Worm (Caenorhabditis elegans) whole organism, L3 larva: Measurements from ENCODE around the gene swan-2.
A peak's percentile ranks its signal among the peaks of the same experiment; 100 is the strongest.

Experiments
- R02D3.7 ChIP-seq: fragments of 150-350 bp; optimal IDR thresholded peaks from 2 replicates; lab custom pipeline; 2014; ENCODE audit warnings: missing biosample characterization, missing genetic modification characterization
- ZK546.5 ChIP-seq: sonication (generic microtip); optimal IDR thresholded peaks from 2 replicates; lab custom pipeline; 2017; ENCODE audit warnings: missing biosample characterization, missing genetic modification characterization
- aly-2 ChIP-seq: fragments of 150-350 bp; optimal IDR thresholded peaks from 2 replicates; lab custom pipeline; 2014; ENCODE audit warnings: missing biosample characterization, missing genetic modification characterization
- ama-1 ChIP-seq: fragments of 150-350 bp; optimal IDR thresholded peaks from 2 replicates; lab custom pipeline; 2018
- ceh-28 ChIP-seq: fragments of 150-350 bp; optimal IDR thresholded peaks from 2 replicates; lab custom pipeline; 2014; ENCODE audit warnings: missing biosample characterization, missing genetic modification reagents, missing genetic modification characterization
- ceh-82 ChIP-seq: fragments of 150-350 bp; optimal IDR thresholded peaks from 2 replicates; lab custom pipeline; 2014; ENCODE audit warnings: missing biosample characterization, missing genetic modification characterization
- ceh-9 ChIP-seq: sonication (generic microtip); optimal IDR thresholded peaks from 2 replicates; lab custom pipeline; 2018; ENCODE audit warnings: missing biosample characterization, missing genetic modification characterization
- daf-12 ChIP-seq: fragments of 150-350 bp; optimal IDR thresholded peaks from 2 replicates; lab custom pipeline; 2014; ENCODE audit warnings: missing biosample characterization, missing genetic modification reagents, missing genetic modification characterization
- elt-1 ChIP-seq: fragments of 150-350 bp; optimal IDR thresholded peaks from 2 replicates; lab custom pipeline; 2014; ENCODE audit warnings: missing biosample characterization, missing genetic modification characterization
- elt-2 ChIP-seq: sonication (generic microtip); optimal IDR thresholded peaks from 2 replicates; lab custom pipeline; 2016; ENCODE audit warnings: missing genetic modification reagents, mild to moderate bottlenecking, missing genetic modification characterization, missing compliant biosample characterization
- elt-3 ChIP-seq, 3 experiments: fragments of 150-350 bp in 1 of 3; sonication (generic microtip) in 2 of 3; optimal IDR thresholded peaks; 2 replicates in 2 of 3; 4 replicates in 1 of 3; lab custom pipeline; 2014 to 2017; ENCODE audit warnings: missing biosample characterization in 3 of 3, missing genetic modification characterization in 3 of 3
- fkh-10 ChIP-seq: sonication (generic microtip); optimal IDR thresholded peaks from 2 replicates; lab custom pipeline; 2017; ENCODE audit warnings: missing biosample characterization, missing genetic modification reagents, missing genetic modification characterization
- fos-1 ChIP-seq: fragments of 150-350 bp; optimal IDR thresholded peaks from 2 replicates; lab custom pipeline; 2014; ENCODE audit warnings: missing biosample characterization, missing genetic modification characterization
- hmg-11 ChIP-seq: sonication (generic microtip); optimal IDR thresholded peaks from 2 replicates; lab custom pipeline; 2016; ENCODE audit warnings: missing genetic modification characterization, missing compliant biosample characterization
- lin-15B ChIP-seq: fragments of 150-350 bp; optimal IDR thresholded peaks from 2 replicates; lab custom pipeline; 2014; ENCODE audit warnings: missing biosample characterization, missing genetic modification characterization
- lsy-12 ChIP-seq: sonication (generic microtip); optimal IDR thresholded peaks from 2 replicates; lab custom pipeline; 2016; ENCODE audit warnings: mild to moderate bottlenecking, missing genetic modification characterization, missing compliant biosample characterization
- mdl-1 ChIP-seq: fragments of 150-350 bp; optimal IDR thresholded peaks from 2 replicates; lab custom pipeline; 2014; ENCODE audit warnings: missing biosample characterization, missing genetic modification characterization
- mml-1 ChIP-seq: fragments of 150-350 bp; sonication (generic microtip); optimal IDR thresholded peaks from 3 replicates; lab custom pipeline; 2014; ENCODE audit warnings: missing biosample characterization, missing genetic modification characterization
- nfya-1 ChIP-seq: sonication (generic microtip); optimal IDR thresholded peaks from 2 replicates; lab custom pipeline; 2017; ENCODE audit warnings: missing genetic modification characterization, mild to moderate bottlenecking, missing compliant biosample characterization, antibody characterized with exemption, moderate library complexity; ENCODE audit not compliant: insufficient read depth
- nhr-11 ChIP-seq: fragments of 150-350 bp; optimal IDR thresholded peaks from 2 replicates; lab custom pipeline; 2014; ENCODE audit warnings: missing biosample characterization, missing genetic modification characterization
- nhr-23 ChIP-seq: fragments of 150-350 bp; optimal IDR thresholded peaks from 2 replicates; lab custom pipeline; 2014; ENCODE audit warnings: missing biosample characterization, missing genetic modification reagents, missing genetic modification characterization
- nhr-237 ChIP-seq: fragments of 150-350 bp; optimal IDR thresholded peaks from 2 replicates; lab custom pipeline; 2014; ENCODE audit warnings: missing biosample characterization, missing genetic modification characterization
- nhr-25 ChIP-seq: sonication (generic microtip); optimal IDR thresholded peaks from 2 replicates; lab custom pipeline; 2017; ENCODE audit warnings: missing biosample characterization, missing genetic modification characterization
- nhr-28 ChIP-seq: fragments of 150-350 bp; optimal IDR thresholded peaks from 2 replicates; lab custom pipeline; 2014; ENCODE audit warnings: missing biosample characterization, missing genetic modification characterization
- nhr-67 ChIP-seq: fragments of 150-350 bp; optimal IDR thresholded peaks from 2 replicates; lab custom pipeline; 2014; ENCODE audit warnings: missing biosample characterization, missing genetic modification characterization
- nhr-76 ChIP-seq: fragments of 150-350 bp; sonication (generic microtip); optimal IDR thresholded peaks from 5 replicates; lab custom pipeline; 2014; ENCODE audit warnings: missing biosample characterization, missing genetic modification characterization
- nhr-77 ChIP-seq: fragments of 150-350 bp; optimal IDR thresholded peaks from 2 replicates; lab custom pipeline; 2014; ENCODE audit warnings: missing biosample characterization, missing genetic modification characterization
- pha-4 ChIP-seq: fragments of 150-350 bp; optimal IDR thresholded peaks from 2 replicates; lab custom pipeline; 2014; ENCODE audit warnings: missing biosample characterization, missing genetic modification reagents, missing genetic modification characterization
- pqm-1 ChIP-seq: fragments of 150-350 bp; optimal IDR thresholded peaks from 2 replicates; lab custom pipeline; 2017; ENCODE audit warnings: missing biosample characterization, missing genetic modification characterization, inconsistent platforms
- sea-2 ChIP-seq: fragments of 150-350 bp; sonication (generic microtip); optimal IDR thresholded peaks from 4 replicates; lab custom pipeline; 2014; ENCODE audit warnings: missing biosample characterization, missing genetic modification reagents, missing genetic modification characterization
- skn-1 ChIP-seq: fragments of 150-350 bp; optimal IDR thresholded peaks from 2 replicates; lab custom pipeline; 2014; ENCODE audit warnings: missing biosample characterization, missing genetic modification characterization
- snpc-4 ChIP-seq: fragments of 150-350 bp; optimal IDR thresholded peaks from 2 replicates; lab custom pipeline; 2014; ENCODE audit warnings: missing biosample characterization, missing genetic modification characterization
- tbx-2 ChIP-seq: sonication (generic microtip); optimal IDR thresholded peaks from 2 replicates; lab custom pipeline; 2016; ENCODE audit warnings: mild to moderate bottlenecking, missing genetic modification characterization, missing compliant biosample characterization
- unc-39 ChIP-seq: sonication (generic microtip); optimal IDR thresholded peaks from 4 replicates; lab custom pipeline; 2017; ENCODE audit warnings: missing biosample characterization, missing genetic modification characterization
- unc-62 ChIP-seq: fragments of 150-350 bp; sonication (generic microtip); optimal IDR thresholded peaks from 4 replicates; lab custom pipeline; 2014; ENCODE audit warnings: missing biosample characterization, missing genetic modification reagents, missing genetic modification characterization
- ztf-11 ChIP-seq: fragments of 150-350 bp; optimal IDR thresholded peaks from 2 replicates; lab custom pipeline; 2014; ENCODE audit warnings: missing biosample characterization, missing genetic modification characterization
- ztf-4 ChIP-seq: fragments of 150-350 bp; optimal IDR thresholded peaks from 2 replicates; lab custom pipeline; 2014; ENCODE audit warnings: missing biosample characterization, missing genetic modification characterization

swan-2 gene

DNA sequence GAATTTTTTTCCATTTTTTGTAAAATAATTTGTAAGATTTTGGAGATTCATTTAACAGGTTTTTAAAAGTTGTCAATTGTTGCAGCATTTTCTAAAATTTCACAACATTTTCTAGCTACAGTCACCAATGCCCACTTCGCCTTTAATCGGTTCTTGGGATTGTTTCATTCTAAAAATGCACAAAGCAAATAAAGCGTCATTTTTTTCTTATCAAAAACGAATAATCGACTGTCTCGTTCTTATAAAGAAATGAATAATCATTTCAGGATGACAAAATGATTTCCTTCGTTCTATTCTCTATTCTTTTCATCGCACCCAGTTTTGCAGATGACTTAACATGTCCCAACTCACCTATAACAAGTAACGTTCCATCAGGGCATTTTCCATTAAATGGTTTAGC is 28.6 kb downstream of the swan-2 start, which contains the start of gene F53C11.1:
Gene F53C11.1 (plus strand): TSS at position 268 of the 400 bp plus-strand sequence.
- TF ChIP-seq mdl-1 (tag; lab: Kevin White, UChicago) = no peak
- TF ChIP-seq pqm-1 (tag; lab: Kevin White, UChicago) = peak; percentile 73
- no peak for TF ChIP-seq fos-1 (tag; lab: Kevin White, UChicago)
- TF ChIP-seq R02D3.7 = no peak
- peak; percentile 28 for TF ChIP-seq elt-2 (tag; lab: Kevin White, UChicago)
- TF ChIP-seq, all 47 proteins: peak for 2

DNA sequence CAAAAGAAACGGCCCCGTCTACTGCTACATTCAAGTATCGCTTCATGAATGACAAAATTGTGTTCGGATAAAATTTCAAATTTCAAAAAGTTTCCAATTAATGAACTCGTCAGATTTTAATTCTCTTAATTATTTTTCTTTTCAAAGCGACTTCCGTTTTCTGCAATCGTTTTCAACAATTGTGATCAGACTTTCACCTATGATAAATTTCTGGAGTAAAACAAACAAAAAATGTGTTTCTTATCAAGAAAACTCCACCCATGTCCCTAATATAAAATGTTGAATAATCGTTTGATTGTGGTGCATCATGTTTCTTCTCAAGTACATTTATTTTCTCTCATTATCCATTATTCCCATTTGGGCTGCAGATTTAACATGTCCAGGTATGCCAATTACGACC is 32.9 kb downstream of the swan-2 start, which contains the start of gene F20G2.5:
Gene F20G2.5 (plus strand): TSS at position 301 of the 400 bp plus-strand sequence.
- TF ChIP-seq nhr-77 (tag; lab: Kevin White, UChicago) (no peak), elt-2 (tag; lab: Kevin White, UChicago) (peak; percentile 40), pqm-1 (tag; lab: Kevin White, UChicago) (peak; percentile 40)

DNA sequence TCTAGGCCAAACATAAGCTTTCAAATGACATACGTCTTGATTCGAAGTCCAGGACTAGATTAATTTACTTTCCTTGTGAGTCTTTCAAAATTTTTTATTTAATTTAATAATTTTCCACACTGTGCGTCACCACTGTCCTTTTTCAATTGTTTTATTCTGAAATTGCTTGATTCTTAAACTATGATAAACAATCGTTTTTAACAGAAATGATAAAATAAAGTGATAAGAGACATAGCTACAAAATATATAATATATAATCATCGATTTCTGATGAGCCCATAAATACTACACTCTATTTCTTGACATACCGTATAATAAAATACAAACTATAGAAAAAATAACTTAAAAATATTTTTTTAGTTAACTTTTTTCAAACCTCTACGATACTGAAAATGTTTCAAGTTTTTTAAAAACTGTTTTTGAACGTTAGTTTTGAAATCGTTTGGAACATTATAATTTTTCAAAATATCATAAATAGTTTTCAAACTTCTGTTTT is 35.1 kb downstream of the swan-2 start, which contains the start of gene nas-24:
Gene nas-24 (plus strand): TSS at position 446 of the 496 bp plus-strand sequence.
- TF ChIP-seq elt-2 (tag; lab: Kevin White, UChicago) (peak; percentile 51), pqm-1 (tag; lab: Kevin White, UChicago) (peak; percentile 85), ZK546.5 (tag; lab: Kevin White, UChicago) (no peak), elt-3 (tag; optimal IDR thresholded peaks at IDR 0.05; lab: Kevin White, UChicago) (no peak)

DNA sequence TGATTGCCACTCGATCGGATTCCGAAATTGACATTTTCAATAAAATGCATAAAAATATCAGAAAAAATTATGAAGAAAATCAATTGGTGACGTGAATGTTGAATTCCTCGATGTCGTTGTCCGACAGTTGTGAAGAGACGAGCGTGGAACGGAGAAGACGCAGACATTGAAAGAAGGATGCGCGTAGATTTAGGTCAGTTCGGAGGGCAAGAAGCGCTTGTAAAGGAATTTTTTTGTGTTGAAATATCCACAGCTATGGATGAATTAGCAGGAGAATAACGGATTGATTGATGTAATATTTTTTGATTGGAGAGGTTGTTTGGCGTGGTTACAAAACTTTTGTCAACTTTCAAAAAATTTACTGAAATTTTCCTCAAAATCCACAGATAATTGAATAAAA is 35.7 kb downstream of the swan-2 start, which contains the start of gene F20G2.3:
Gene F20G2.3 (minus strand): TSS at position 101 of the 400 bp plus-strand sequence.
- TF ChIP-seq nhr-23 (tag; lab: Kevin White, UChicago) (peak; percentile 63), lin-15B (no peak)

DNA sequence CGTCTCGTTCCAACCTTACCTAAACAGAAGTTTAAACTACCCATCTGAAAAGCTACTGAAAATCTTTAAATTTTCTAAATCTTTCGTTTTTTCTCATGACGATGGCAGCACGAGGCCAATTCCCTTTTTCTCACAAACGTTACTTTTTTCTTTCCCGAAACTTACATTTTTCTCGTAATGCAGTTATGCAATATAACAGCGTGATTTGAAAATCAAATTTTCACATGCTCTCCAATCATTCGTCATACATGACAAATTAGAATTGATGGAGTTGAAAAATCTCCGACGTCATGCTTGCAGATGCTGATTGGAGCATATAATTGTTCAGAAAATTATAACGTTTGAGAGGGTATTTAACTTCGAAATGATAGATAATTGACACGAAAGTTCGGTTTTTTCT is 40.4 kb downstream of the swan-2 start:
- TF ChIP-seq nhr-67 (no peak), nhr-11 (peak; percentile 18)

DNA sequence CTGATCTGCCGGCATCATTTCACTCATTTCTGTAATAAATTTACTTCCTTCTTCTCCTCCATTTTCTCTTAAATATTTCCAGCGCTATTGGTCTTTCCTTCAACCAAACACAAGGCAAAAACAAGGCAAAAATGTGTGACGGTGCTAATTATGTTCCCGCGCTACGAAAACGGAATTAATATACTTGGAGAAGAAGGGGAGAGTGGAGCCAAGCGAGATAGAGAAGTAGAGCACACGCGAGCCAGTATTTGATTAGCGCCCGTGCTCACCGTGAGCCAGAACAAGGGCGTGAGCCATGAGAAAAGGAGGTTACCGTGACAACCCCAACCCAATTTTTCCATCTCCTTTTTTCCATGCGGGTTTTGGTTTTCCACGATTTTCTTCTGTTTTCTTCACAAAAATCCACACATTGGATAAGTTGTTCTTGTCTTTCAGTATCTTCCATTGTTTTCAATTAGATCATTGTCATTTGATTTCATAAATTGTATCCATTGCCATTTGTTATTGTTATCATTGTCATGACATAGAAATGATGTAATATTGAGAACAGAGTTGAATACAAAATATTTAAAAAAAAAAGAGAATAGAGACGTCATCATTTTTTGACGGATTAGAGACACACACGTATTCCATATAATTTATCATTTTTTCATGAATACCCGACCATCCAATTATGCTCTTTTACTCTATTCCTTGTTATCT is 41.5 kb downstream of the swan-2 start, which contains the start of gene F20G2.6:
Gene F20G2.6 (plus strand): TSS at position 652 of the 702 bp plus-strand sequence.
- TF ChIP-seq lin-15B (no peak), daf-12 (tag; lab: Kevin White, UChicago) (no peak), ceh-28 (tag; lab: Kevin White, UChicago) (no peak), R02D3.7 (no peak), tbx-2 (tag; lab: Kevin White, UChicago) (no peak), elt-2 (tag; lab: Kevin White, UChicago) (no peak), skn-1 (tag; lab: Kevin White, UChicago) (no peak), snpc-4 (tag; lab: Kevin White, UChicago) (no peak), nhr-28 (tag; lab: Kevin White, UChicago) (no peak), hmg-11 (no peak), nhr-67 (no peak), ztf-4 (no peak), ceh-82 (tag; lab: Kevin White, UChicago) (no peak)

DNA sequence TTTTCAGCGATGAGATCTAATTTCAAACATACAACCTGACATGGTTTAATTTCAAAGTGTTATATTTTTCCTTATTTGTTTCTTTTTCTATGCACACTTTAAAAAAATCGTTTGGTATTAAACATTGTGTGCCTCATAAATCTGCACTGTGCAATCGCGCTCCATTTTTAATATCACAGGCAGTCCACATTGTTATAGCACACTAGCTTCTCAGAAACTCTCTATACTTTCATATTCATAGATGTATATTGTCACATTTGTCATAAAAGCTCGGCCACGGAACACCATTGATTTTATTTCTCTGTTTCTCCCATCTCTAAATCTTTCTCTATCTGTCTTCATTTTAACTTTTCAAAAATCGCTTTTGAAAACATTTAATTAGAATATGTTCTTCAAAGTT is 46.7 kb downstream of the swan-2 start:
- TF ChIP-seq ama-1 (lab: Kevin White, UChicago) = no peak
- TF ChIP-seq nhr-25 = no peak
- no peak for TF ChIP-seq fos-1 (tag; lab: Kevin White, UChicago)
- TF ChIP-seq elt-1 (tag; lab: Kevin White, UChicago) = no peak
- TF ChIP-seq skn-1 (tag; lab: Kevin White, UChicago) = no peak
- TF ChIP-seq aly-2 = no peak
- TF ChIP-seq lsy-12 = no peak
- no peak for TF ChIP-seq hmg-11
- TF ChIP-seq sea-2 = no peak
- no peak for TF ChIP-seq nhr-67
- peak; percentile 56 for TF ChIP-seq snpc-4 (tag; lab: Kevin White, UChicago)
- no peak for TF ChIP-seq ztf-11 (tag; lab: Kevin White, UChicago)
- TF ChIP-seq unc-39 (tag; lab: Kevin White, UChicago) = no peak
- TF ChIP-seq nhr-28 (tag; lab: Kevin White, UChicago) = no peak
- TF ChIP-seq ceh-28 (tag; lab: Kevin White, UChicago) = no peak
- TF ChIP-seq nfya-1 (tag; lab: Kevin White, UChicago) = peak; percentile 29
- no peak for TF ChIP-seq fkh-10
- no peak for TF ChIP-seq tbx-2 (tag; lab: Kevin White, UChicago)
- TF ChIP-seq mdl-1 (tag; lab: Kevin White, UChicago) = no peak
- peak; percentile 66 for TF ChIP-seq lin-15B
- peak; percentile 49 for TF ChIP-seq pha-4 (tag; lab: Kevin White, UChicago)
- TF ChIP-seq unc-62 (GFP tag; lab: Kevin White, UChicago) = no peak
- no peak for TF ChIP-seq nhr-23 (tag; lab: Kevin White, UChicago)
- no peak for TF ChIP-seq ceh-9 (tag; lab: Kevin White, UChicago)
- TF ChIP-seq ceh-82 (tag; lab: Kevin White, UChicago) = no peak
- TF ChIP-seq nhr-237 = no peak
- no peak for TF ChIP-seq nhr-76 (tag; lab: Kevin White, UChicago)
- no peak for TF ChIP-seq elt-3 (tag; optimal IDR thresholded peaks at IDR 0.05; lab: Kevin White, UChicago)
- no peak for TF ChIP-seq mml-1 (tag; lab: Kevin White, UChicago)
